Worm (Caenorhabditis elegans) whole organism, late embryonic: ENCODE data around the gene F26F2.8.

ENCODE experiments used
- C38D4.7 ChIP-seq: fragments of 200-800 bp; sonication (Bioruptor generic); optimal IDR thresholded peaks from 2 replicates; lab custom pipeline; 2018; ENCODE audit warnings: mild to moderate bottlenecking, missing genetic modification characterization, moderate library complexity, missing compliant biosample characterization
- ceh-18 ChIP-seq: sonication (generic microtip); optimal IDR thresholded peaks from 2 replicates; lab custom pipeline; 2016; ENCODE audit warnings: missing genetic modification characterization, missing compliant biosample characterization
- fkh-10 ChIP-seq: fragments of 150-350 bp; optimal IDR thresholded peaks from 2 replicates; lab custom pipeline; 2014; ENCODE audit warnings: missing biosample characterization, missing genetic modification reagents, missing genetic modification characterization
- sox-4 ChIP-seq: sonication (generic microtip); optimal IDR thresholded peaks from 2 replicates; lab custom pipeline; 2017; ENCODE audit warnings: mild to moderate bottlenecking, missing genetic modification characterization, inconsistent platforms, missing compliant biosample characterization

- TF ChIP-seq sox-4 (tag; lab: Kevin White, UChicago) (no peak), C38D4.7 (GFP tag; lab: Kevin White, UChicago) (no peak), fkh-10 (GFP tag; lab: Kevin White, UChicago) (no peak), ceh-18 (tag; lab: Kevin White, UChicago) (no peak)
Measured at ce11 chrV:20603014-20603413, 23.7 kb downstream of the F26F2.8 start, which contains the start of gene ttr-11.
